Fruit fly (Drosophila melanogaster): ENCODE data around the gene Or85b.

dm6 chr3R:8512922-8513321, 1.8 kb upstream of the Or85b start, which contains the start of gene Or85c:
- TF ChIP-seq CG4496 (GFP tag; IDR thresholded peaks at IDR 0.05) (no peak), CG32121 (GFP tag; IDR thresholded peaks at IDR 0.05) (no peak), EcR (GFP tag; optimal IDR thresholded peaks at IDR 0.05) (no peak), Pif1A (GFP tag; optimal IDR thresholded peaks at IDR 0.05) (no peak), CG34367 (tag; optimal IDR thresholded peaks at IDR 0.05) (no peak)

All from whole organism, pupa.